Worm (Caenorhabditis elegans) whole organism, L4/young adult: ENCODE results near the gene fbxb-47.

ENCODE experiments used
- W03F9.2 ChIP-seq: fragments of 150-350 bp; optimal IDR thresholded peaks from 2 replicates; lab custom pipeline; 2014; ENCODE audit warnings: missing biosample characterization, missing genetic modification characterization
- dao-5 ChIP-seq: sonication (generic microtip); optimal IDR thresholded peaks from 2 replicates; lab custom pipeline; 2016; ENCODE audit warnings: missing genotype, missing genetic modification characterization, moderate library complexity, missing compliant biosample characterization
- him-1 ChIP-seq: sonication (generic microtip); optimal IDR thresholded peaks from 2 replicates; lab custom pipeline; 2016; ENCODE audit warnings: missing genotype, missing genetic modification reagents, missing genetic modification characterization, missing compliant biosample characterization

The fbxb-47 gene

DNA sequence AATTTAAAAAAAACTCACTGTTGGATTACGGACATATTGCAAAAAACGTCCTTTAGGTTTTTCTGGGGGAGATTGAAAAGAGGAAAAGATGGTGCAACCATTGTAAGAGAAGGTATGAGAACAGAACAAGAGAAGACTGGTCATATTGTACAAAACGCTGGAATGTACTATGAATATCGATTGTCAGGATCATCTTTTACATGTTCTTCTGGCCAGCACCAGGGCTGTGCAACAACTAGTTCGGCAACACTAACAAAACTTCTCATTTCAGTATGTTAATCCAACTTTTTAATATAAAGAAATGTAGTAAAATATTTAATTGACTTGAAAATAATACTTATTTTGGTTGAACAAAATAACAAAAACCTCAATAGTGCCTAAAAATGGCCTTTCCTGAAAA is at the start of gene fbxb-47:
fbxb-47 (minus strand) TSS at position 101 of the 400 bp plus-strand sequence.
- no peak for TF ChIP-seq him-1 (tag; lab: Kevin White, UChicago)

DNA sequence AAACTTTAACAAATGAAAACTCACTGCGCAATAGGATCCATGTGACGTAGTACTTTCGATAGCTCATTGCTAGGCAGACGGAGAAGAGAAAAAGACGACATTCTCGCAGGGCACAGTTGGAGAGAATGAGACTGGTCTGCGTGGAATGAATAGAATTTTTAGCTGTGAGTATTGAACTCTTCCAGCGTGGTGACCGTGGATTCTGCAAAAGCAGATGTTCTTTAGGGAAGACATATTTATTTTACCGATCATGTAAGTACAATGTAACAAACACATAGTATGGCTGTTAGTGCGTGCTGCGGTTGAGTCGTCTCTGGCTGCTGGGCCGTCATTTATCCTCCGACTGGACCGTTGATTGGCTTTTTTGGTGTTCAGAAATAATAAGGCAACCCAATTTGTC is 49.7 kb upstream of the fbxb-47 start, which contains the start of gene F36H5.9:
F36H5.9 (minus strand) TSS at position 101 of the 400 bp plus-strand sequence.
- TF ChIP-seq him-1 (tag; lab: Kevin White, UChicago) (no peak), W03F9.2 (tag; lab: Kevin White, UChicago) (no peak), dao-5 (tag; lab: Kevin White, UChicago) (no peak)

DNA sequence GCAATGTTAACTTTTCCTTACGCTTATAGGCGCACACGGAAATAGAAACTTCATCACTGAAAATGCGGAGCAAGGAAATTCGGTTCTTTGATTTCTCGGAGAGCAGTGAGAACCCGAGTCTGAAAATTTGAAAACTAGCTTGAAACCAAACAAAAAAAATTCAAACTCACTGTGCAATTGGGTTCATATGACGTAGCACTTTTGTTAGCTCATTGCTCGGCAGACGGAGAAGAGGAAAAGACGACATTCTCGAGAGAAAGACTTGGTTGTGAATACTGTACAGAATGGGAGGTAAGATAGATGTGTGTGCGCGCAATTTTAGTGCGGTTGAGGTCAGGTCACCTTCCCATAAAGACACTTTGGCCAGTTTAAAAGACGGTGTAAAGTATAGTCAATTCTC is 47.1 kb upstream of the fbxb-47 start, which contains the start of the genes F36H5.13 and F36H5.8:
F36H5.13 (minus strand) TSS at position 101 of the 400 bp plus-strand sequence.
F36H5.8 (minus strand) TSS at position 274 of the 400 bp plus-strand sequence.
- TF ChIP-seq him-1 (tag; lab: Kevin White, UChicago) (no peak), W03F9.2 (tag; lab: Kevin White, UChicago) (no peak), dao-5 (tag; lab: Kevin White, UChicago) (no peak)

DNA sequence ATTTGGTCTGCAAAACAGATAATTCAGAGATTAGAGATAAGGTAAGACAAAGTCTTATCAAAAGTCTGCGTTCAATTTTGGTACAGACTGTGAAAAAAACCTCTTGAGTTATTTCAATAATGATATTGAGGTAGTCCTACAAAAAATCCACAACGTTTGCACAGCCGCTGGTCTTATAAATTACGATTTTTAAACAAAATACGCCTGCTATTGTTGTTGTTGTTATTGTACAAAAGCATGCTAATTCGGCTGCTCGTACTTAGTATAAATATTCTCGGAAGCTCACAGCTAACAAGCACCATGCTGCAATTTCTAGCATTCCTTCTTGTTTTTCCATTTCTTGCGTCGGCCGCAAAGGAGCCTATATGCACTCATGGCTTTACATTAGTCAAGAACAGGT is 40.9 kb upstream of the fbxb-47 start, which contains the start of gene clec-19:
clec-19 (plus strand) TSS at position 301 of the 400 bp plus-strand sequence.
- TF ChIP-seq dao-5 (tag; lab: Kevin White, UChicago) = no peak
- TF ChIP-seq W03F9.2 (tag; lab: Kevin White, UChicago) = no peak

DNA sequence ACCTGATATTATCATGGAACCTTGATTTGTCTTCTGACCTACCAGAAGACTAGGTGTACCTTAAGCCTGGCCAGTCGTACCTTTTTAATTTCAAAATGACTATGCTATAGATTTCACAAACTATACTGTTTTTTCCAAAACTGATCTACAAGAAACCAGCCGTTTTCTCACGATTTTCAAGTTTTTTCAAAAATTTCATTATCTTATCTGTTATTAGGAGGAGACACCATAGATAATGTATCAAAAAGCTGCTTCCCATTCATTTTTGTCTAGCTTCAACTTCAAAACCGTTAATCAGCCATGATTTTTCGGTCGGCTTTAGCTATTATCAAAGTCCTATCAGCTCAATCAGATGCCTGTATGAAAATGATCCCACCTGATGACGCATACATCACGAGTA is 39.3 kb upstream of the fbxb-47 start, which contains the start of gene F36H5.12:
F36H5.12 (plus strand) TSS at position 301 of the 400 bp plus-strand sequence.
- TF ChIP-seq W03F9.2 (tag; lab: Kevin White, UChicago) (no peak), dao-5 (tag; lab: Kevin White, UChicago) (no peak), him-1 (tag; lab: Kevin White, UChicago) (no peak)

DNA sequence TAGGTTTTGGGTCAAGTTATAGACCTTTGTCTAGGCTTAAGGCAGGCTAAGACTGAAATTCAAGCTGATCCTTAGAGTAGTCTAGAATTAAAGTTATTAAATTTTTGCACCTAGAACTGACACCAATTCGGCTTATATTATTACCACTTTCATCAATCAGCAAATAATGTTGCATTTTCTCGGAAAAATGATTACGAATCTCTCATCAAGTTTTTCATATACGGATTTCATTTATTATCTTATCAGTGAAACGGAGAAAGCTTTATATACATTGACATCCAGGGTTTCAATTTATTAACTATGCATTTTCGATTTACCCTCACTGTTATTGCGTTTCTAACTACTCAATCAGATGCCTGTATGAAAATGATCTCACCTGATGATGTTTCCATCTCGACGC is 38.0 kb upstream of the fbxb-47 start, which contains the start of gene K07G6.1:
K07G6.1 (plus strand) TSS at position 301 of the 400 bp plus-strand sequence.
- TF ChIP-seq dao-5 (tag; lab: Kevin White, UChicago) = no peak
- TF ChIP-seq him-1 (tag; lab: Kevin White, UChicago) = no peak
- no peak for TF ChIP-seq W03F9.2 (tag; lab: Kevin White, UChicago)

DNA sequence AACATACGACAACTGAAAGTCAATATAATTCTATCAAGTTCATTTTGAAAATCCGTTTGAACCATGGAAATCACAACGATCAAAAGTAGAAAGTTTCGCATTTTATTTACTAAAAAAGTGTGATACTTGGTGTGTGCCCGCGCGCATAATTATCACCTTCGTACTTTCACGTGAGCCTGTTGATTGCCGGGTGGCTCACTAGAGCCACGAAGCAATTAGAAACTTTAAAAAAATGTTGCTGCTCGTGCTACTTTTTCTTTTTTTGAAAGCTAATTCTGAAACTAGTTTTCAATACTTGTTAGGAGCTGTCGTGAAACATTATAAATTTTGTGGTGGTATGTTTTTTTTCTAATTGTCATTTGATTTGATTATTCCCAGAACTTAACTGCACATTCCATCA is 35.6 kb upstream of the fbxb-47 start, which contains the start of the genes irld-9 and irld-33:
irld-9 (minus strand) TSS at position 101 of the 400 bp plus-strand sequence.
irld-33 (plus strand) TSS at position 209 of the 400 bp plus-strand sequence.
- no peak for TF ChIP-seq him-1 (tag; lab: Kevin White, UChicago)

DNA sequence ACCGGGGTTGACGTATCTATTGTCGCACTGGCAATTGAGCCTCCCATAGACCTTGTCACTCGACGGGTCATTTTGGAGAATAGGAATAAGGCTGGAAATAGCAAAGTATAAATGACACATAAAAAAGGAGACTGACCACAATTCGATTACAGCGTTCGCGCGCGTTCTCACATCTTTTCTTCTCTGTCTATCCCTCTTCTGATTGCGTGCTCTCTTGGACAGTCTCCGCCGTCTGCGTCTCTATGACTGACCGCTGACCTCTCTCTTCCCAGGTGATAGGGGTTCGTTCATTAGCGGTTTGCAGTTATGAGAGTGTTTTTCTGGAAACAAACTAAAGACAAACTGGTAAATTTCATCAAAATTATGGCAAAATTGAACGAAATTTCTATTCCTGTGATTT is 33.1 kb upstream of the fbxb-47 start, which contains the start of gene ceh-83:
ceh-83 (minus strand) TSS at position 181 of the 400 bp plus-strand sequence.
- TF ChIP-seq dao-5 (tag; lab: Kevin White, UChicago) (no peak), him-1 (tag; lab: Kevin White, UChicago) (no peak), W03F9.2 (tag; lab: Kevin White, UChicago) (no peak)

DNA sequence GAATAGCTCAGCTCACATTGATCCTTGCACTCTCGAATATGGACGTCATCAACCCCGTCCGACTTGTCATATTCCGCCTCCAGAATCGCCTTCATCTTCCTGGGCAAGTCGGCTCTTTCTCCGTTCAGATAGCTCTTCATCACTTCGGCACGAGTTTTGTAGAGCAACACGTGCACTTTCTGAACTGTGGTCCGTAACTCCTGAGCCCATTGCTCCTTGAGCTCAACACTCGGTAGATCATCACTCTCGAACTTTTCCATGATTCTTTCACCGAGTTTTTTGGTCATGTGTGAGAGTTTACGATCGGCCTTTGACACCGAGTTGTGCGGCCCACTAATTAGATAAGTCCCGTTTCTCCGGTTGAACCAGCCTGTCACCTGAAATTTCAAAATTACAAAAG is 31.9 kb upstream of the fbxb-47 start:
- TF ChIP-seq W03F9.2 (tag; lab: Kevin White, UChicago) (no peak), him-1 (tag; lab: Kevin White, UChicago) (no peak), dao-5 (tag; lab: Kevin White, UChicago) (no peak)

DNA sequence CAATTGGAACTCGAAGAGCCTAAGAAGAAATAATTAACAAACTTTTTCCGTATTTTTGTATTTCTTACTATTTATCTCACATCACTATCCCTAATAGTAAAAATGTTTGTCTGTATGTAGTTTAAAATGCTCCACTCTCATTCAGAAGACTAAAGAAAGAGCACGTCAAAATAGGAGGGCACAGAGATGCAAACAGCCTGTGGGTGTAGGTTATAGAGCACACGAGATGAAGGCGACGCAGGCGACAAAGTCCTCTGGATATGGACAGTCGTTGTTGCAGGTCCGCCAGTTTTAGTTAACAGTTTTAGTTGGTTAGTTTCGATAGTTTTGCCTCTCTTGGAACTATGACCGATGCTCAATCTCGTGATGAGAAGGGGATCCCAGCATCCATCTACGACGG is 28.7 kb upstream of the fbxb-47 start, which contains the start of gene ceh-82:
ceh-82 (plus strand) TSS at position 301 of the 400 bp plus-strand sequence.
- TF ChIP-seq W03F9.2 (tag; lab: Kevin White, UChicago) = no peak
- no peak for TF ChIP-seq dao-5 (tag; lab: Kevin White, UChicago)
- no peak for TF ChIP-seq him-1 (tag; lab: Kevin White, UChicago)

DNA sequence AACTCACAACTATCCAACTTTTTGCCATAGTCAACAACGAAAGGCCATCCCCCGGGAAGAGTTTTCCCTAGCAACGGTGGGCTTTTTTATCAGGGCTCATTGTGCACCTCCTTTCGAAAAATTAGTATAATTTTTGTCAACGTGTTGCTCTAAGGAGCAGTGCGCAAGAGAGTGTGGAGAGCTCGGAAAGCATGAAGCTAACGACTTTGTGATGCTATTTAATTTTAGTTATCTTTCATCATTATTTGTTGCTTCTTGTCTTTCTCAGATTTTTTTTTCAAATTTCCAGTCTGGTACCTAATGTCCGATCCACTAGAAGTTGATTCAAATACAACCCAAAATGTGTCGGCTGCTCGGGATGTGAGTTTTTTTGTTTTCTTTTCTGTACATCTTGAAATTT is 26.8 kb upstream of the fbxb-47 start, which contains the start of gene ceh-81:
ceh-81 (plus strand) TSS at position 301 of the 400 bp plus-strand sequence.
- TF ChIP-seq W03F9.2 (tag; lab: Kevin White, UChicago) = no peak
- no peak for TF ChIP-seq him-1 (tag; lab: Kevin White, UChicago)
- no peak for TF ChIP-seq dao-5 (tag; lab: Kevin White, UChicago)

DNA sequence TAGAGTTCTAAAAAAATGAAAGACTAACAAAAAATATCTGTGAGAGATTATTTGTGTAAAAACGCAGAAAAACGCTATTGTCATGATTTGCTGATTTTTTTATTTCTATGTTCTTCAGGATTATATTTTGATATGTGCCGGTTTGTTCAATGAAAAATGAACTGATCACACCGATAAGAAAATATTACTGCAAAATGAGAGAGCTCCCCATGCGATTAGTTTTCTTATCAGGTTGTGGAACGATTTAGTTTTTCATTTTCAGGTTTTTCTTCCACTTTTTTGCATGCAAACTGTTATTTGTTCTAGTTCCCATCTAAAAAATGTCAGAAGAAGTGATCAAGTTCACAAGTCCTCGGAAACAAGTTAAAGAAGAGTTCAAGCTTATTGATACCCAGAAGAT is 25.0 kb upstream of the fbxb-47 start, which contains the start of gene btb-9:
btb-9 (plus strand) TSS at position 254 of the 400 bp plus-strand sequence.
- no peak for TF ChIP-seq W03F9.2 (tag; lab: Kevin White, UChicago)
- TF ChIP-seq him-1 (tag; lab: Kevin White, UChicago) = no peak
- no peak for TF ChIP-seq dao-5 (tag; lab: Kevin White, UChicago)

DNA sequence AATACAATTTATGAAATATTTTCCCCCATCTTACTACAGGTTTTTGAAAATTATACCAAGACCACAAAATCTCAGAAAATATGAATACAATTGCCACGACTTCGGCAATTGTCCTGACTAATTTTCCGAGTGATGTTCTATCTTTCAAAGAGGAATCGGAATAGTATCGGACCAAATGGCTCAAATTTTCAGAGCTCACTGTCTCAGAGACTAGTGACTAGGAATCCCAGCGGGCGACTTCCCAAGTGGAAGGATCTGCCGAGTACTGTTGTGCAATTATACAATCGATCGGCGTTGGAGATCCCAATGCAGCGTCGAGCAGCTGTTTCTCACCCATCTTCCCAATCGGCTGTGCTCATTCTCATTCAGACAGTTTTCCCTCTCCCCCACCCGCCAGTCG is 22.5 kb upstream of the fbxb-47 start, which contains the start of gene F45C12.17:
F45C12.17 (plus strand) TSS at position 377 of the 400 bp plus-strand sequence.
- TF ChIP-seq dao-5 (tag; lab: Kevin White, UChicago) (no peak), W03F9.2 (tag; lab: Kevin White, UChicago) (no peak), him-1 (tag; lab: Kevin White, UChicago) (no peak)

DNA sequence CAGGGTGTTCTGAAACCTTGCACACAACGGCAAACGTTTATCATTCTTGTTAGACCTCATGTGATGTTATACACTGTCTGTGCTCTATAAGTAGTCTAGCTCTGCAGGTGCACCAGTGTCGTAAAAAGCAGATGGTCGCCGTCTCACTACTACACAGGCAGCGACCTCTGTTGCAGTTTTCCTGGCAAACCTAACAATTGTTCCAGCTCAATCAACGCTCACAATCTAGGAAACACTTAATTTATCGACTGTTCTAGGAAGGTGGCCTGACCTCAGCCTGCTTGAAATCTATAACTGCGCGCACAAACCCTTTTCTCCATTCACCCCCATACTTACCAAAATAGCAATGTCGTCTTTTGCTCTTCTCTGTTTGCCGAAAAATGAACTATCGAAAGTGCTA is 21.1 kb upstream of the fbxb-47 start, which contains the start of gene fbxb-11:
fbxb-11 (plus strand) TSS at position 301 of the 400 bp plus-strand sequence.
- TF ChIP-seq him-1 (tag; lab: Kevin White, UChicago) = no peak
- no peak for TF ChIP-seq W03F9.2 (tag; lab: Kevin White, UChicago)
- TF ChIP-seq dao-5 (tag; lab: Kevin White, UChicago) = no peak
